Worm (Caenorhabditis elegans): ENCODE results near the gene clec-215.

- TF ChIP-seq dve-1 (tag; optimal IDR thresholded peaks at IDR 0.05) (no peak), rnt-1 (tag; optimal IDR thresholded peaks at IDR 0.05) (no peak), nfya-1 (tag; optimal IDR thresholded peaks at IDR 0.05) (no peak), pqm-1 (tag; optimal IDR thresholded peaks at IDR 0.05) (no peak), syd-9 (tag; optimal IDR thresholded peaks at IDR 0.05) (no peak), madf-2 (tag; optimal IDR thresholded peaks at IDR 0.05) (no peak), C38D4.7 (GFP tag; optimal IDR thresholded peaks at IDR 0.05) (no peak), tbx-2 (tag; optimal IDR thresholded peaks at IDR 0.05) (no peak), lim-6 (tag; optimal IDR thresholded peaks at IDR 0.05) (no peak), elt-4 (tag; optimal IDR thresholded peaks at IDR 0.05) (no peak), pha-4 (tag; optimal IDR thresholded peaks at IDR 0.05) (no peak), lin-11 (tag; optimal IDR thresholded peaks at IDR 0.05) (no peak), ceh-24 (tag; optimal IDR thresholded peaks at IDR 0.05) (no peak)
Observed at ce11 chrV:7603404-7603803, 8.7 kb upstream of the clec-215 start, which contains the start of gene C50E3.11.
